Worm (Caenorhabditis elegans) whole organism, young adult: ENCODE measurements around the gene ifta-2.
A peak's percentile ranks its signal among the peaks of the same experiment; 100 is the strongest.

Experiments used
- F10E7.11 ChIP-seq: sonication (generic microtip); optimal IDR thresholded peaks from 2 replicates; lab custom pipeline; 2017; ENCODE audit warnings: mild to moderate bottlenecking, missing genetic modification characterization, moderate library complexity, missing compliant biosample characterization
- F23B12.7 ChIP-seq: sonication (generic microtip); optimal IDR thresholded peaks from 2 replicates; lab custom pipeline; 2017; ENCODE audit warnings: missing genetic modification characterization, mild to moderate bottlenecking, missing compliant biosample characterization, antibody characterized with exemption, moderate library complexity; ENCODE audit not compliant: insufficient read depth
- F33H1.4 ChIP-seq: fragments of 200-800 bp; sonication (Bioruptor generic); IDR thresholded peaks from 2 replicates; pipeline ENCODE4 v1.3.6; 2022; ENCODE audit warnings: missing genetic modification reagents, missing genetic modification characterization, missing compliant biosample characterization
- F57C9.4 ChIP-seq: sonication (generic microtip); optimal IDR thresholded peaks from 2 replicates; lab custom pipeline; 2017; ENCODE audit warnings: mild to moderate bottlenecking, missing genetic modification characterization, missing compliant biosample characterization
- K11D2.4 ChIP-seq: fragments of 200-800 bp; sonication (Bioruptor generic); IDR thresholded peaks from 2 replicates; pipeline ENCODE4 v1.3.6; 2022; ENCODE audit warnings: missing genetic modification reagents, missing genetic modification characterization, missing compliant biosample characterization
- Y56A3A.18 ChIP-seq: fragments of 200-800 bp; sonication (Bioruptor generic); IDR thresholded peaks from 2 replicates; pipeline ENCODE4 v1.3.6; 2022; ENCODE audit warnings: missing genetic modification reagents, missing genetic modification characterization, missing compliant biosample characterization
- ZK185.1 ChIP-seq: sonication (generic microtip); optimal IDR thresholded peaks from 2 replicates; lab custom pipeline; 2016; ENCODE audit warnings: mild to moderate bottlenecking, missing genetic modification characterization, missing compliant biosample characterization; ENCODE audit not compliant: poor library complexity, severe bottlenecking
- akir-1 ChIP-seq: fragments of 200-800 bp; sonication (Bioruptor generic); optimal IDR thresholded peaks from 2 replicates; lab custom pipeline; 2018; ENCODE audit warnings: mild to moderate bottlenecking, missing genetic modification characterization, moderate library complexity, missing compliant biosample characterization
- ama-1 ChIP-seq, 3 experiments: fragments of 150-350 bp in 1 of 3; sonication (generic microtip) in 2 of 3; optimal IDR thresholded peaks; 2 replicates each; lab custom pipeline; 2014 to 2018; ENCODE audit warnings: missing biosample characterization in 2 of 3, missing genetic modification characterization in 2 of 3, missing genetic modification reagents in 2 of 3
- attf-5 ChIP-seq: fragments of 200-800 bp; sonication (Bioruptor generic); optimal IDR thresholded peaks from 2 replicates; lab custom pipeline; 2018; ENCODE audit warnings: mild to moderate bottlenecking, missing genetic modification characterization, missing compliant biosample characterization
- hmg-1.2 ChIP-seq: fragments of 200-800 bp; sonication (Bioruptor generic); IDR thresholded peaks from 2 replicates; pipeline ENCODE4 v1.3.6; 2022; ENCODE audit warnings: missing genetic modification reagents, missing genetic modification characterization, missing compliant biosample characterization
- hrde-1 ChIP-seq: sonication (generic microtip); optimal IDR thresholded peaks from 2 replicates; lab custom pipeline; 2016; ENCODE audit warnings: missing genetic modification characterization, mild to moderate bottlenecking, missing compliant biosample characterization, moderate library complexity, missing genotype, missing genetic modification reagents, borderline replicate concordance
- lsl-1 ChIP-seq: fragments of 200-800 bp; sonication (Bioruptor generic); optimal IDR thresholded peaks from 2 replicates; lab custom pipeline; 2018; ENCODE audit warnings: mild to moderate bottlenecking, missing genetic modification characterization, moderate library complexity, missing compliant biosample characterization
- mcd-1 ChIP-seq: fragments of 200-800 bp; sonication (Bioruptor generic); IDR thresholded peaks from 2 replicates; pipeline ENCODE4 v1.3.6; 2022; ENCODE audit warnings: missing genetic modification reagents, missing genetic modification characterization, missing compliant biosample characterization
- mel-28 ChIP-seq: sonication (generic microtip); optimal IDR thresholded peaks from 2 replicates; lab custom pipeline; 2016; ENCODE audit warnings: borderline replicate concordance, mild to moderate bottlenecking, missing genetic modification characterization, missing compliant biosample characterization
- mes-4 ChIP-seq: sonication (generic microtip); optimal IDR thresholded peaks from 2 replicates; lab custom pipeline; 2016; ENCODE audit warnings: missing genotype, missing genetic modification characterization, missing compliant biosample characterization
- nhr-120 ChIP-seq: fragments of 200-800 bp; sonication (Bioruptor generic); IDR thresholded peaks from 2 replicates; pipeline ENCODE4 v1.3.6; 2022; ENCODE audit warnings: missing genetic modification characterization, missing compliant biosample characterization
- nhr-80 ChIP-seq: sonication (generic microtip); optimal IDR thresholded peaks from 2 replicates; lab custom pipeline; 2016; ENCODE audit warnings: missing genetic modification characterization, missing compliant biosample characterization
- snpc-1.3 ChIP-seq: sonication (generic microtip); optimal IDR thresholded peaks from 2 replicates; lab custom pipeline; 2017; ENCODE audit warnings: missing genetic modification characterization, mild to moderate bottlenecking, missing compliant biosample characterization, antibody characterized with exemption, moderate library complexity, missing genotype, missing genetic modification reagents; ENCODE audit not compliant: insufficient read depth
- snpc-4 ChIP-seq, 5 experiments: fragments of 150-350 bp in 1 of 5; sonication (generic microtip) in 4 of 5; optimal IDR thresholded peaks; 2 replicates each; lab custom pipeline; 2014 to 2018; ENCODE audit warnings: missing genetic modification characterization in 5 of 5, missing biosample characterization in 3 of 5, antibody characterized with exemption in 2 of 5, mild to moderate bottlenecking in 2 of 5, missing compliant biosample characterization in 2 of 5, missing genotype in 2 of 5, moderate library complexity in 2 of 5, missing genetic modification reagents in 1 of 5
- zim-3 ChIP-seq: sonication (generic microtip); optimal IDR thresholded peaks from 2 replicates; lab custom pipeline; 2017; ENCODE audit warnings: mild to moderate bottlenecking, missing genetic modification characterization, moderate library complexity, missing compliant biosample characterization
- ztf-18 ChIP-seq: sonication (generic microtip); optimal IDR thresholded peaks from 2 replicates; lab custom pipeline; 2016; ENCODE audit warnings: missing genotype, mild to moderate bottlenecking, missing genetic modification characterization, missing compliant biosample characterization
- ztf-26 ChIP-seq: sonication (generic microtip); optimal IDR thresholded peaks from 2 replicates; lab custom pipeline; 2017; ENCODE audit warnings: missing genetic modification characterization, missing compliant biosample characterization

Gene ifta-2

ce11 chrIV:17338920-17339510 is 37.2 kb upstream of the ifta-2 start, which contains the start of gene C49C3.10:
C49C3.10 (minus strand) TSS chrIV:17338970.
- TF ChIP-seq nhr-80 (tag; lab: Kevin White, UChicago) (peak; percentile 60), attf-5 (GFP tag; lab: Kevin White, UChicago) (no peak)

- TF ChIP-seq zim-3 (no peak), F10E7.11 (tag; lab: Kevin White, UChicago) (no peak), lsl-1 (GFP tag; lab: Kevin White, UChicago) (no peak), hrde-1 (tag; lab: Kevin White, UChicago) (no peak), Y56A3A.18 (no peak), ZK185.1 (tag; lab: Kevin White, UChicago) (no peak), mes-4 (no peak), F57C9.4 (tag; lab: Kevin White, UChicago) (no peak), K11D2.4 (GFP tag; lab: Robert Waterston, UW) (no peak), nhr-120 (GFP tag; lab: Robert Waterston, UW) (no peak)
These were observed 33.2 kb upstream of the ifta-2 start, which contains the start of gene C49C3.8 for ce11 chrIV:17335031-17335430. C49C3.8 (plus strand) TSS chrIV:17335203.

- TF ChIP-seq ama-1 (optimal IDR thresholded peaks at IDR 0.05; lab: Kevin White, UChicago): no peak
- peak in 1 of 2 experiments; percentile 21 for TF ChIP-seq ama-1 (GFP tag; optimal IDR thresholded peaks at IDR 0.05; lab: Kevin White, UChicago)
- no peak for TF ChIP-seq ztf-26 (tag; lab: Kevin White, UChicago)
- 0 out of 2 replicates have a peak, but pooled peaks have one; percentile 11 for TF ChIP-seq mcd-1 (GFP tag; lab: Robert Waterston, UW)
- peak; percentile 13 for TF ChIP-seq ztf-18
- no peak for TF ChIP-seq mel-28 (tag; lab: Kevin White, UChicago)
- no peak for TF ChIP-seq snpc-4 (GFP tag; optimal IDR thresholded peaks at IDR 0.05; lab: Kevin White, UChicago)
- peak in 1 of 4 experiments; percentile 52 for TF ChIP-seq snpc-4 (tag; optimal IDR thresholded peaks at IDR 0.05; lab: Kevin White, UChicago)
- peak; percentile 15 for TF ChIP-seq nhr-80 (tag; lab: Kevin White, UChicago)
- TF ChIP-seq hmg-1.2 (GFP tag; lab: Robert Waterston, UW): peak; percentile 51; the same call in 1 of the 2 replicates
- no peak for TF ChIP-seq akir-1 (GFP tag; lab: Kevin White, UChicago)
- peak; percentile 20 for TF ChIP-seq F23B12.7 (tag; lab: Kevin White, UChicago)
- peak; percentile 71 for TF ChIP-seq attf-5 (GFP tag; lab: Kevin White, UChicago)
These were observed 31.9 kb upstream of the ifta-2 start, which contains the start of gene C49C3.15 for ce11 chrIV:17333542-17334281. C49C3.15 (plus strand) TSS chrIV:17334231.

- no peak for TF ChIP-seq F33H1.4
- no peak for TF ChIP-seq snpc-4 (GFP tag; optimal IDR thresholded peaks at IDR 0.05; lab: Kevin White, UChicago)
- TF ChIP-seq snpc-4 (tag; optimal IDR thresholded peaks at IDR 0.05; lab: Kevin White, UChicago): peak in 1 of 4 experiments; percentile 50
These were observed 30.4 kb upstream of the ifta-2 start, which contains the start of gene C49C3.7 for ce11 chrIV:17332261-17332660. C49C3.7 (plus strand) TSS chrIV:17332561.

- TF ChIP-seq mcd-1 (GFP tag; lab: Robert Waterston, UW): peak; percentile 70
- TF ChIP-seq snpc-4 (GFP tag; optimal IDR thresholded peaks at IDR 0.05; lab: Kevin White, UChicago): peak; percentile 51
- TF ChIP-seq snpc-4 (tag; optimal IDR thresholded peaks at IDR 0.05; lab: Kevin White, UChicago): peak in 2 of 4 experiments; percentile 27 to 67
- TF ChIP-seq snpc-1.3 (tag; lab: Kevin White, UChicago): no peak
- peak; percentile 95 for TF ChIP-seq hmg-1.2 (GFP tag; lab: Robert Waterston, UW)
These were observed 29.3 kb upstream of the ifta-2 start, which contains the start of gene C49C3.6 for ce11 chrIV:17331100-17331577. C49C3.6 (plus strand) TSS chrIV:17331527.
